Worm (Caenorhabditis elegans): Measurements from ENCODE around the gene F56B3.4.

ce11 chrIV:796521-797073, 2.5 kb upstream of the F56B3.4 start, which contains the start of the genes F56B3.11 and ech-5:
- peak; percentile 37 for TF ChIP-seq M03D4.4 (tag; optimal IDR thresholded peaks at IDR 0.05)
- TF ChIP-seq elt-1 (tag; optimal IDR thresholded peaks at IDR 0.05; ENCODE audit: borderline replicate concordance, insufficient read depth) = no peak
- peak; percentile 82 for TF ChIP-seq nhr-237 (tag; optimal IDR thresholded peaks at IDR 0.05)
- TF ChIP-seq cnd-1 (tag; optimal IDR thresholded peaks at IDR 0.05) = no peak
- TF ChIP-seq nhr-12 (tag; optimal IDR thresholded peaks at IDR 0.05) = no peak
- no peak for TF ChIP-seq lin-13 (tag; optimal IDR thresholded peaks at IDR 0.05)
- no peak for TF ChIP-seq snpc-4 (tag; optimal IDR thresholded peaks at IDR 0.05)
- no peak for TF ChIP-seq unc-39 (tag; optimal IDR thresholded peaks at IDR 0.05)
- peak; percentile 26 for TF ChIP-seq ceh-43 (GFP tag; optimal IDR thresholded peaks at IDR 0.05)
- no peak for TF ChIP-seq unc-62 (GFP tag; optimal IDR thresholded peaks at IDR 0.05)
